Worm (Caenorhabditis elegans) whole organism, L2 larva: ENCODE measurements around the gene ndg-4.

Experiments used
- C34F6.9 ChIP-seq: fragments of 150-350 bp; optimal IDR thresholded peaks from 2 replicates; lab custom pipeline; 2014; ENCODE audit warnings: missing biosample characterization, missing genetic modification characterization
- F13H6.1 ChIP-seq: sonication (generic microtip); optimal IDR thresholded peaks from 2 replicates; lab custom pipeline; 2016; ENCODE audit warnings: missing genetic modification characterization, missing compliant biosample characterization
- R02D3.7 ChIP-seq: fragments of 150-350 bp; optimal IDR thresholded peaks from 2 replicates; lab custom pipeline; 2014; ENCODE audit warnings: missing biosample characterization, missing genetic modification characterization
- Y55F3AM.14 ChIP-seq: fragments of 200-800 bp; sonication (Bioruptor generic); optimal IDR thresholded peaks from 2 replicates; lab custom pipeline; 2018; ENCODE audit warnings: mild to moderate bottlenecking, missing genetic modification characterization, missing compliant biosample characterization
- ZK546.5 ChIP-seq: sonication (generic microtip); optimal IDR thresholded peaks from 2 replicates; lab custom pipeline; 2017; ENCODE audit warnings: missing biosample characterization, missing genetic modification characterization
- alr-1 ChIP-seq: fragments of 150-350 bp; optimal IDR thresholded peaks from 2 replicates; lab custom pipeline; 2014; ENCODE audit warnings: missing biosample characterization, missing genetic modification characterization
- ama-1 ChIP-seq: fragments of 150-350 bp; optimal IDR thresholded peaks from 2 replicates; lab custom pipeline; 2018; ENCODE audit warnings: inconsistent platforms
- blmp-1 ChIP-seq: sonication (generic microtip); optimal IDR thresholded peaks from 2 replicates; lab custom pipeline; 2017; ENCODE audit warnings: missing genetic modification characterization, mild to moderate bottlenecking, missing compliant biosample characterization, antibody characterized with exemption, moderate library complexity; ENCODE audit not compliant: insufficient read depth
- ceh-16 ChIP-seq: fragments of 150-350 bp; optimal IDR thresholded peaks from 2 replicates; lab custom pipeline; 2014; ENCODE audit warnings: missing biosample characterization, missing genetic modification characterization
- crh-2 ChIP-seq: sonication (generic microtip); optimal IDR thresholded peaks from 2 replicates; lab custom pipeline; 2017; ENCODE audit warnings: missing biosample characterization, missing genetic modification characterization
- dmd-4 ChIP-seq: sonication (generic microtip); optimal IDR thresholded peaks from 2 replicates; lab custom pipeline; 2017; ENCODE audit warnings: missing biosample characterization, missing genetic modification characterization
- egl-27 ChIP-seq: sonication (generic microtip); optimal IDR thresholded peaks from 3 replicates; lab custom pipeline; 2017; ENCODE audit warnings: missing biosample characterization, missing genetic modification reagents, missing genetic modification characterization
- elt-3 ChIP-seq: sonication (generic microtip); optimal IDR thresholded peaks from 2 replicates; lab custom pipeline; 2017; ENCODE audit warnings: missing biosample characterization, missing genetic modification characterization
- fos-1 ChIP-seq: fragments of 150-350 bp; optimal IDR thresholded peaks from 2 replicates; lab custom pipeline; 2014; ENCODE audit warnings: missing biosample characterization, missing genetic modification characterization
- gmeb-1 ChIP-seq: fragments of 150-350 bp; optimal IDR thresholded peaks from 2 replicates; lab custom pipeline; 2014; ENCODE audit warnings: missing biosample characterization, missing genetic modification characterization
- lin-11 ChIP-seq: fragments of 150-350 bp; sonication (generic microtip); optimal IDR thresholded peaks from 2 replicates; lab custom pipeline; 2014; ENCODE audit warnings: missing biosample characterization, missing genetic modification characterization, inconsistent platforms, mixed read lengths
- lin-39 ChIP-seq: fragments of 150-350 bp; optimal IDR thresholded peaks from 2 replicates; lab custom pipeline; 2014; ENCODE audit warnings: missing biosample characterization, missing genetic modification reagents, missing genetic modification characterization
- lsy-2 ChIP-seq, 2 experiments: fragments of 150-350 bp in 1 of 2; sonication (generic microtip) in 1 of 2; optimal IDR thresholded peaks; 2 replicates each; lab custom pipeline; 2014 to 2017; ENCODE audit warnings: missing biosample characterization in 2 of 2, missing genetic modification characterization in 2 of 2
- mab-5 ChIP-seq: fragments of 150-350 bp; optimal IDR thresholded peaks from 2 replicates; lab custom pipeline; 2014; ENCODE audit warnings: missing biosample characterization, missing genetic modification characterization
- mbf-1 ChIP-seq: sonication (generic microtip); optimal IDR thresholded peaks from 2 replicates; lab custom pipeline; 2017; ENCODE audit warnings: missing biosample characterization, missing genetic modification characterization
- mdl-1 ChIP-seq, 2 experiments: fragments of 150-350 bp in 1 of 2; sonication (generic microtip) in 1 of 2; optimal IDR thresholded peaks; 2 replicates each; lab custom pipeline; 2017; ENCODE audit warnings: missing biosample characterization in 2 of 2, missing genetic modification characterization in 2 of 2
- nhr-10 ChIP-seq: sonication (generic microtip); optimal IDR thresholded peaks from 2 replicates; lab custom pipeline; 2017; ENCODE audit warnings: missing biosample characterization, missing genetic modification characterization
- nhr-11 ChIP-seq: fragments of 150-350 bp; optimal IDR thresholded peaks from 2 replicates; lab custom pipeline; 2014; ENCODE audit warnings: missing biosample characterization, missing genetic modification characterization
- nhr-12 ChIP-seq: fragments of 150-350 bp; optimal IDR thresholded peaks from 2 replicates; lab custom pipeline; 2014; ENCODE audit warnings: missing biosample characterization, missing genetic modification characterization
- nhr-129 ChIP-seq: fragments of 150-350 bp; optimal IDR thresholded peaks from 2 replicates; lab custom pipeline; 2014; ENCODE audit warnings: missing biosample characterization, missing genetic modification characterization
- nhr-21 ChIP-seq: fragments of 150-350 bp; optimal IDR thresholded peaks from 2 replicates; lab custom pipeline; 2014; ENCODE audit warnings: missing biosample characterization, missing genetic modification characterization
- nhr-23 ChIP-seq: fragments of 150-350 bp; optimal IDR thresholded peaks from 2 replicates; lab custom pipeline; 2014; ENCODE audit warnings: missing biosample characterization, missing genetic modification reagents, missing genetic modification characterization
- nhr-237 ChIP-seq: fragments of 150-350 bp; optimal IDR thresholded peaks from 2 replicates; lab custom pipeline; 2014; ENCODE audit warnings: missing biosample characterization, missing genetic modification characterization
- nhr-25 ChIP-seq: fragments of 150-350 bp; sonication (generic microtip); optimal IDR thresholded peaks from 3 replicates; lab custom pipeline; 2014; ENCODE audit warnings: missing biosample characterization, missing genetic modification characterization
- nhr-6 ChIP-seq: fragments of 150-350 bp; optimal IDR thresholded peaks from 2 replicates; lab custom pipeline; 2014; ENCODE audit warnings: missing biosample characterization, missing genetic modification characterization
- nhr-77 ChIP-seq: fragments of 150-350 bp; optimal IDR thresholded peaks from 2 replicates; lab custom pipeline; 2014; ENCODE audit warnings: missing biosample characterization, missing genetic modification characterization
- peb-1 ChIP-seq: fragments of 150-350 bp; optimal IDR thresholded peaks from 2 replicates; lab custom pipeline; 2014; ENCODE audit warnings: missing biosample characterization, missing genetic modification characterization
- skn-1 ChIP-seq: sonication (generic microtip); optimal IDR thresholded peaks from 2 replicates; lab custom pipeline; 2017; ENCODE audit warnings: missing biosample characterization, missing genetic modification characterization
- sma-3 ChIP-seq: sonication (generic microtip); optimal IDR thresholded peaks from 2 replicates; lab custom pipeline; 2016; ENCODE audit warnings: missing genetic modification reagents, missing genetic modification characterization, missing compliant biosample characterization
- sma-9 ChIP-seq, 2 experiments: fragments of 150-350 bp in 1 of 2; sonication (generic microtip) in 1 of 2; optimal IDR thresholded peaks; 2 replicates each; lab custom pipeline; 2014 to 2016; ENCODE audit warnings: missing genetic modification characterization in 2 of 2, mild to moderate bottlenecking in 1 of 2, missing biosample characterization in 1 of 2, missing compliant biosample characterization in 1 of 2, missing genetic modification reagents in 1 of 2, moderate library complexity in 1 of 2
- snpc-4 ChIP-seq: fragments of 150-350 bp; optimal IDR thresholded peaks from 2 replicates; lab custom pipeline; 2014; ENCODE audit warnings: missing biosample characterization, missing genetic modification characterization
- unc-55 ChIP-seq: fragments of 150-350 bp; sonication (generic microtip); optimal IDR thresholded peaks from 3 replicates; lab custom pipeline; 2014; ENCODE audit warnings: missing biosample characterization, missing genetic modification reagents, missing genetic modification characterization
- unc-62 ChIP-seq: fragments of 150-350 bp; optimal IDR thresholded peaks from 2 replicates; lab custom pipeline; 2014; ENCODE audit warnings: missing biosample characterization, missing genetic modification reagents, missing genetic modification characterization
- zag-1 ChIP-seq: fragments of 150-350 bp; optimal IDR thresholded peaks from 2 replicates; lab custom pipeline; 2014; ENCODE audit warnings: missing biosample characterization, missing genetic modification characterization
- ztf-1 ChIP-seq: fragments of 200-800 bp; sonication (Bioruptor generic); conservative IDR thresholded peaks from 2 replicates; pipeline ENCODE4 v1.3.6; 2022; ENCODE audit warnings: missing genetic modification characterization, missing compliant biosample characterization
- ztf-11 ChIP-seq: sonication (generic microtip); optimal IDR thresholded peaks from 2 replicates; lab custom pipeline; 2017; ENCODE audit warnings: missing biosample characterization, missing genetic modification characterization
- ztf-4 ChIP-seq: fragments of 150-350 bp; optimal IDR thresholded peaks from 2 replicates; lab custom pipeline; 2014; ENCODE audit warnings: missing biosample characterization, missing genetic modification characterization

Gene ndg-4

ce11 chrIII:4496085-4496484 lies 28.9 kb upstream of the ndg-4 start:
- TF ChIP-seq egl-27 (tag; lab: Kevin White, UChicago), result no peak
- TF ChIP-seq sma-9 (GFP tag; optimal IDR thresholded peaks at IDR 0.05; lab: Kevin White, UChicago), result peak; percentile 85
- no peak for TF ChIP-seq sma-9 (tag; optimal IDR thresholded peaks at IDR 0.05; lab: Kevin White, UChicago)
- no peak for TF ChIP-seq Y55F3AM.14
- TF ChIP-seq crh-2 (tag; lab: Kevin White, UChicago), result peak; percentile 41
- no peak for TF ChIP-seq ama-1 (lab: Kevin White, UChicago)
- peak; percentile 13 for TF ChIP-seq F13H6.1
- TF ChIP-seq dmd-4, result no peak
- TF ChIP-seq peb-1 (tag; lab: Kevin White, UChicago), result no peak
- peak in 1 of 2 experiments; percentile 40 for TF ChIP-seq lsy-2 (tag; optimal IDR thresholded peaks at IDR 0.05; lab: Kevin White, UChicago)
- no peak for TF ChIP-seq lin-11 (tag; lab: Kevin White, UChicago)
- peak; percentile 75 for TF ChIP-seq nhr-21
- no peak for TF ChIP-seq ztf-11 (tag; lab: Kevin White, UChicago)
- TF ChIP-seq R02D3.7 (tag; lab: Kevin White, UChicago), result no peak
- TF ChIP-seq ztf-4 (tag; lab: Kevin White, UChicago), result peak; percentile 29
- peak; percentile 65 for TF ChIP-seq fos-1 (tag; lab: Kevin White, UChicago)
- peak in 1 of 2 experiments; percentile 39 for TF ChIP-seq mdl-1 (tag; optimal IDR thresholded peaks at IDR 0.05; lab: Kevin White, UChicago)
- peak; percentile 76 for TF ChIP-seq sma-3 (GFP tag; lab: Kevin White, UChicago)
- TF ChIP-seq nhr-77 (tag; lab: Kevin White, UChicago), result no peak
- peak; percentile 59 for TF ChIP-seq nhr-129 (tag; lab: Kevin White, UChicago)
- TF ChIP-seq gmeb-1 (tag; lab: Kevin White, UChicago), result peak; percentile 2
- peak; percentile 25 for TF ChIP-seq nhr-6
- no peak for TF ChIP-seq zag-1 (tag; lab: Kevin White, UChicago)
- TF ChIP-seq nhr-25, result peak; percentile 60
- no peak for TF ChIP-seq unc-55 (GFP tag; lab: Kevin White, UChicago)
- TF ChIP-seq blmp-1, result peak; percentile 60

ce11 chrIII:4495685-4496084 lies 28.5 kb upstream of the ndg-4 start:
- TF ChIP-seq ZK546.5 (tag; lab: Kevin White, UChicago) (no peak), skn-1 (no peak), nhr-11 (no peak), elt-3 (tag; lab: Kevin White, UChicago) (no peak), nhr-21 (no peak), sma-9 (GFP tag; optimal IDR thresholded peaks at IDR 0.05; lab: Kevin White, UChicago) (no peak), sma-9 (tag; optimal IDR thresholded peaks at IDR 0.05; lab: Kevin White, UChicago) (no peak), Y55F3AM.14 (no peak), peb-1 (tag; lab: Kevin White, UChicago) (no peak)

ce11 chrIII:4495250-4495649 lies 28.1 kb upstream of the ndg-4 start:
- peak; percentile 52 for TF ChIP-seq nhr-25
- TF ChIP-seq sma-3 (GFP tag; lab: Kevin White, UChicago), result peak; percentile 29
- no peak for TF ChIP-seq snpc-4 (tag; lab: Kevin White, UChicago)
- TF ChIP-seq sma-9 (GFP tag; optimal IDR thresholded peaks at IDR 0.05; lab: Kevin White, UChicago), result peak; percentile 61
- no peak for TF ChIP-seq sma-9 (tag; optimal IDR thresholded peaks at IDR 0.05; lab: Kevin White, UChicago)
- no peak for TF ChIP-seq lin-39 (tag; lab: Kevin White, UChicago)
- TF ChIP-seq ZK546.5 (tag; lab: Kevin White, UChicago), result no peak
- peak; percentile 49 for TF ChIP-seq blmp-1
- peak; percentile 14 for TF ChIP-seq nhr-21
- TF ChIP-seq ceh-16 (tag; lab: Kevin White, UChicago), result peak; percentile 26
- no peak for TF ChIP-seq nhr-11

- no peak for TF ChIP-seq egl-27 (tag; lab: Kevin White, UChicago)
- TF ChIP-seq ztf-11 (tag; lab: Kevin White, UChicago), result no peak
- peak; percentile 37 for TF ChIP-seq F13H6.1
- TF ChIP-seq sma-9 (GFP tag; optimal IDR thresholded peaks at IDR 0.05; lab: Kevin White, UChicago), result peak; percentile 74
- no peak for TF ChIP-seq sma-9 (tag; optimal IDR thresholded peaks at IDR 0.05; lab: Kevin White, UChicago)
- no peak for TF ChIP-seq nhr-12 (tag; lab: Kevin White, UChicago)
- no peak for TF ChIP-seq peb-1 (tag; lab: Kevin White, UChicago)
- TF ChIP-seq ama-1 (lab: Kevin White, UChicago), result no peak
- peak; percentile 78 for TF ChIP-seq crh-2 (tag; lab: Kevin White, UChicago)
- TF ChIP-seq ztf-4 (tag; lab: Kevin White, UChicago), result no peak
- TF ChIP-seq lsy-2 (tag; optimal IDR thresholded peaks at IDR 0.05; lab: Kevin White, UChicago), result peak in 1 of 2 experiments; percentile 62
- TF ChIP-seq mbf-1 (tag; lab: Kevin White, UChicago), result no peak
- no peak for TF ChIP-seq mdl-1 (tag; optimal IDR thresholded peaks at IDR 0.05; lab: Kevin White, UChicago)
- TF ChIP-seq Y55F3AM.14, result no peak
- TF ChIP-seq nhr-23 (tag; lab: Kevin White, UChicago), result no peak
- TF ChIP-seq nhr-10 (tag; lab: Kevin White, UChicago), result no peak
- no peak for TF ChIP-seq nhr-237
- peak; percentile 24 for TF ChIP-seq blmp-1
- no peak for TF ChIP-seq unc-55 (GFP tag; lab: Kevin White, UChicago)
- TF ChIP-seq nhr-129 (tag; lab: Kevin White, UChicago), result peak; percentile 76
- peak; percentile 85 for TF ChIP-seq sma-3 (GFP tag; lab: Kevin White, UChicago)
- no peak for TF ChIP-seq mab-5 (tag; lab: Kevin White, UChicago)
- no peak for TF ChIP-seq unc-62
- TF ChIP-seq fos-1 (tag; lab: Kevin White, UChicago), result peak; percentile 75
- no peak for TF ChIP-seq R02D3.7 (tag; lab: Kevin White, UChicago)
- TF ChIP-seq C34F6.9 (tag; lab: Kevin White, UChicago), result peak; percentile 35
- no peak for TF ChIP-seq elt-3 (tag; lab: Kevin White, UChicago)
- TF ChIP-seq nhr-25, result peak; percentile 81
- TF ChIP-seq nhr-21, result peak; percentile 83
- peak; percentile 49 for TF ChIP-seq nhr-6
- no peak for TF ChIP-seq ztf-1 (GFP tag; lab: Robert Waterston, UW)
- no peak for TF ChIP-seq alr-1 (tag; lab: Kevin White, UChicago)
- TF ChIP-seq gmeb-1 (tag; lab: Kevin White, UChicago), result peak; percentile 73
- no peak for TF ChIP-seq lin-39 (tag; lab: Kevin White, UChicago)
These were observed 27.4 kb upstream of the ndg-4 start for ce11 chrIII:4494541-4495010.
